Fruit fly (Drosophila melanogaster) whole organism, embryonic: ENCODE results near the gene BOD1.
A peak's percentile ranks its signal among the peaks of the same experiment; 100 is the strongest.

Source experiments
- Atf3 ChIP-seq: fragments of 200-800 bp; sonication (Bioruptor generic); optimal IDR thresholded peaks from 3 replicates; lab custom pipeline; 2016; ENCODE audit warnings: missing biosample characterization, missing genetic modification characterization
- Blimp-1 ChIP-seq: fragments of 200-800 bp; sonication (Bioruptor generic); optimal IDR thresholded peaks from 3 replicates; lab custom pipeline; 2018; ENCODE audit warnings: missing biosample characterization, missing genetic modification characterization, mild to moderate bottlenecking, moderate library complexity, missing genetic modification reagents
- CG10147 ChIP-seq: fragments of 200-800 bp; sonication (Bioruptor generic); optimal IDR thresholded peaks from 2 replicates; lab custom pipeline; 2019; ENCODE audit warnings: missing biosample characterization, mild to moderate bottlenecking, missing genetic modification characterization, moderate library complexity
- CG10274 ChIP-seq: fragments of 200-800 bp; sonication (Bioruptor generic); optimal IDR thresholded peaks from 3 replicates; lab custom pipeline; 2017; ENCODE audit warnings: missing biosample characterization, mild to moderate bottlenecking, missing genetic modification characterization
- CG10431 ChIP-seq: fragments of 200-800 bp; sonication (Bioruptor generic); optimal IDR thresholded peaks from 3 replicates; lab custom pipeline; 2018; ENCODE audit warnings: missing biosample characterization, mild to moderate bottlenecking, missing genetic modification characterization
- CG10462 ChIP-seq: fragments of 200-800 bp; sonication (Bioruptor generic); optimal IDR thresholded peaks from 2 replicates; lab custom pipeline; 2016; ENCODE audit warnings: missing biosample characterization, missing genetic modification characterization
- CG10565 ChIP-seq: fragments of 200-800 bp; sonication (Bioruptor generic); optimal IDR thresholded peaks from 3 replicates; lab custom pipeline; 2016; ENCODE audit warnings: missing biosample characterization, mild to moderate bottlenecking, missing genetic modification characterization
- CG10654 ChIP-seq: fragments of 200-800 bp; sonication (Bioruptor generic); optimal IDR thresholded peaks from 2 replicates; lab custom pipeline; 2016; ENCODE audit warnings: missing biosample characterization, missing genetic modification characterization
- CG11247 ChIP-seq: fragments of 200-800 bp; sonication (Bioruptor generic); IDR thresholded peaks from 2 replicates; pipeline ENCODE4 v1.3.6; 2022; ENCODE audit warnings: missing biosample characterization, missing genetic modification characterization
- CG12236 ChIP-seq: fragments of 200-800 bp; sonication (Bioruptor generic); optimal IDR thresholded peaks from 2 replicates; lab custom pipeline; 2016; ENCODE audit warnings: missing biosample characterization, missing genetic modification characterization
- CG17186 ChIP-seq: fragments of 200-800 bp; sonication (Bioruptor generic); optimal IDR thresholded peaks from 3 replicates; lab custom pipeline; 2017; ENCODE audit warnings: missing biosample characterization, missing genetic modification reagents, missing genetic modification characterization
- CG17328 ChIP-seq: fragments of 200-800 bp; sonication (Bioruptor generic); IDR thresholded peaks from 2 replicates; pipeline ENCODE4 v1.3.6; 2022; ENCODE audit warnings: missing biosample characterization, missing genetic modification characterization
- CG17912 ChIP-seq: fragments of 200-800 bp; sonication (Bioruptor generic); optimal IDR thresholded peaks from 2 replicates; lab custom pipeline; 2018; ENCODE audit warnings: missing biosample characterization, mild to moderate bottlenecking, missing genetic modification characterization
- CG30020 ChIP-seq: fragments of 200-800 bp; optimal IDR thresholded peaks from 2 replicates; lab custom pipeline; 2019; ENCODE audit warnings: missing biosample characterization, mild to moderate bottlenecking, missing genetic modification characterization, moderate library complexity
- CG31388 ChIP-seq: fragments of 200-800 bp; sonication (Bioruptor generic); optimal IDR thresholded peaks from 2 replicates; lab custom pipeline; 2016; ENCODE audit warnings: missing biosample characterization, missing genetic modification characterization
- CG32772 ChIP-seq: fragments of 200-800 bp; sonication (Bioruptor generic); IDR thresholded peaks from 2 replicates; pipeline ENCODE4 v1.3.6; 2022; ENCODE audit warnings: missing biosample characterization, missing genetic modification characterization
- CG33213 ChIP-seq: fragments of 200-800 bp; sonication (Bioruptor generic); optimal IDR thresholded peaks from 3 replicates; lab custom pipeline; 2016; ENCODE audit warnings: missing biosample characterization, missing genetic modification characterization
- CG3407 ChIP-seq: fragments of 200-800 bp; sonication (Bioruptor generic); optimal IDR thresholded peaks from 2 replicates; lab custom pipeline; 2018; ENCODE audit warnings: missing biosample characterization, mild to moderate bottlenecking, missing genetic modification characterization
- CG3838 ChIP-seq: fragments of 200-800 bp; sonication (Bioruptor generic); optimal IDR thresholded peaks from 3 replicates; lab custom pipeline; 2016; ENCODE audit warnings: missing biosample characterization, missing genetic modification characterization
- CG43689 ChIP-seq: fragments of 200-800 bp; sonication (Bioruptor generic); IDR thresholded peaks from 2 replicates; pipeline ENCODE4 v1.3.6; 2022; ENCODE audit warnings: missing biosample characterization, missing genetic modification characterization
- CG4424 ChIP-seq: fragments of 200-800 bp; sonication (Bioruptor generic); optimal IDR thresholded peaks from 3 replicates; lab custom pipeline; 2016; ENCODE audit warnings: missing biosample characterization, missing genetic modification characterization
- CG7839 ChIP-seq: fragments of 200-800 bp; sonication (Bioruptor generic); optimal IDR thresholded peaks from 3 replicates; lab custom pipeline; 2018; ENCODE audit warnings: missing biosample characterization, mild to moderate bottlenecking, missing genetic modification characterization, moderate library complexity
- CG8388 ChIP-seq: fragments of 200-800 bp; sonication (Bioruptor generic); optimal IDR thresholded peaks from 2 replicates; lab custom pipeline; 2019; ENCODE audit warnings: missing biosample characterization, mild to moderate bottlenecking, missing genetic modification characterization, moderate library complexity
- CG8478 ChIP-seq: fragments of >200 bp; optimal IDR thresholded peaks from 2 replicates; lab custom pipeline; 2018
- CG8765 ChIP-seq: fragments of 200-800 bp; sonication (Bioruptor generic); IDR thresholded peaks from 2 replicates; pipeline ENCODE4 v1.3.6; 2022; ENCODE audit warnings: missing biosample characterization, missing genetic modification characterization
- CG9817 ChIP-seq: fragments of 200-800 bp; sonication (Bioruptor generic); optimal IDR thresholded peaks from 2 replicates; lab custom pipeline; 2018; ENCODE audit warnings: missing biosample characterization, mild to moderate bottlenecking, missing genetic modification characterization, moderate library complexity
- Camta ChIP-seq: fragments of 200-800 bp; sonication (Bioruptor generic); optimal IDR thresholded peaks from 2 replicates; lab custom pipeline; 2016; ENCODE audit warnings: missing biosample characterization, missing genetic modification characterization
- Gsc ChIP-seq: fragments of 200-800 bp; sonication (Bioruptor generic); IDR thresholded peaks from 2 replicates; pipeline ENCODE4 v1.3.6; 2022; ENCODE audit warnings: missing biosample characterization, missing genetic modification characterization
- H15 ChIP-seq: fragments of 200-800 bp; sonication (Bioruptor generic); IDR thresholded peaks from 3 replicates; pipeline ENCODE4 v1.3.6; 2022; ENCODE audit warnings: missing biosample characterization, missing genetic modification characterization
- HLH4C ChIP-seq: fragments of 200-800 bp; sonication (Bioruptor generic); IDR thresholded peaks from 3 replicates; pipeline ENCODE4 v1.3.6; 2022; ENCODE audit warnings: missing biosample characterization, missing genetic modification characterization; ENCODE audit not compliant: partially characterized antibody
- HLHmδ ChIP-seq: fragments of 200-800 bp; sonication (Bioruptor generic); optimal IDR thresholded peaks from 2 replicates; lab custom pipeline; 2018; ENCODE audit warnings: missing biosample characterization, mild to moderate bottlenecking, missing genetic modification characterization, moderate library complexity
- HmgD ChIP-seq: fragments of 200-800 bp; sonication (Bioruptor generic); optimal IDR thresholded peaks from 3 replicates; lab custom pipeline; 2016; ENCODE audit warnings: missing biosample characterization, missing genetic modification characterization
- Mad ChIP-seq: fragments of 200-800 bp; sonication (Bioruptor generic); optimal IDR thresholded peaks from 2 replicates; lab custom pipeline; 2016; ENCODE audit warnings: missing biosample characterization, missing genetic modification characterization
- Myb ChIP-seq: fragments of 200-800 bp; sonication (Bioruptor generic); optimal IDR thresholded peaks from 2 replicates; lab custom pipeline; 2016; ENCODE audit warnings: missing biosample characterization, missing genetic modification characterization
- ap ChIP-seq: fragments of 200-800 bp; sonication (Bioruptor generic); IDR thresholded peaks from 2 replicates; pipeline ENCODE4 v1.3.6; 2022; ENCODE audit warnings: missing biosample characterization, missing genetic modification characterization
- bigmax ChIP-seq: fragments of 200-800 bp; sonication (Bioruptor generic); optimal IDR thresholded peaks from 2 replicates; lab custom pipeline; 2018; ENCODE audit warnings: missing biosample characterization, mild to moderate bottlenecking, missing genetic modification characterization
- br ChIP-seq: fragments of >200 bp; optimal IDR thresholded peaks from 2 replicates; lab custom pipeline; 2017
- ci ChIP-seq: fragments of 200-800 bp; sonication (Bioruptor generic); IDR thresholded peaks from 3 replicates; pipeline ENCODE4 v1.3.6; 2022; ENCODE audit warnings: missing biosample characterization, missing genetic modification characterization
- crc ChIP-seq: fragments of 200-800 bp; sonication (Bioruptor generic); optimal IDR thresholded peaks from 2 replicates; lab custom pipeline; 2016; ENCODE audit warnings: missing biosample characterization, missing genetic modification characterization
- disco-r ChIP-seq: fragments of 200-800 bp; sonication (Bioruptor generic); optimal IDR thresholded peaks from 2 replicates; lab custom pipeline; 2016; ENCODE audit warnings: missing biosample characterization, missing genetic modification characterization
- fd3F ChIP-seq: fragments of 200-800 bp; sonication (Bioruptor generic); optimal IDR thresholded peaks from 2 replicates; lab custom pipeline; 2018; ENCODE audit warnings: missing biosample characterization, mild to moderate bottlenecking, missing genetic modification characterization, moderate library complexity
- gsb ChIP-seq: fragments of 200-800 bp; sonication (Bioruptor generic); IDR thresholded peaks from 2 replicates; pipeline ENCODE4 v1.3.6; 2022; ENCODE audit warnings: missing biosample characterization, missing genetic modification characterization
- hbn ChIP-seq: fragments of 200-800 bp; sonication (Bioruptor generic); IDR thresholded peaks from 2 replicates; pipeline ENCODE4 v1.3.6; 2022; ENCODE audit warnings: missing biosample characterization, missing genetic modification characterization; ENCODE audit not compliant: partially characterized antibody
- hkb ChIP-seq, 2 experiments: fragments of 200-800 bp in 1 of 2; fragments of >200 bp in 1 of 2; sonication (Bioruptor generic) in 1 of 2; IDR thresholded peaks in 1 of 2; optimal IDR thresholded peaks in 1 of 2; 2 replicates each; pipeline versions ENCODE4 v1.3.6 to Lab custom; 2017 to 2022; ENCODE audit warnings: missing biosample characterization in 1 of 2, missing genetic modification characterization in 1 of 2
- jigr1 ChIP-seq: fragments of 200-800 bp; sonication (Bioruptor generic); IDR thresholded peaks from 3 replicates; pipeline ENCODE4 v1.3.6; 2022; ENCODE audit warnings: missing biosample characterization, missing genetic modification characterization
- klu ChIP-seq: fragments of 200-800 bp; sonication (Bioruptor generic); IDR thresholded peaks from 2 replicates; pipeline ENCODE4 v1.3.6; 2022; ENCODE audit warnings: missing biosample characterization, missing genetic modification characterization
- prd ChIP-seq, 3 experiments: fragments of >200 bp in 2 of 3; fragments of 200-800 bp in 1 of 3; sonication (Bioruptor generic) in 1 of 3; optimal IDR thresholded peaks in 2 of 3; IDR thresholded peaks in 1 of 3; 2 replicates in 2 of 3; 3 replicates in 1 of 3; pipeline versions ENCODE4 v1.3.6 to Lab custom; 2017 to 2022; ENCODE audit warnings: missing biosample characterization in 1 of 3, missing genetic modification characterization in 1 of 3
- shn ChIP-seq: fragments of 200-800 bp; sonication (Bioruptor generic); optimal IDR thresholded peaks from 3 replicates; lab custom pipeline; 2016; ENCODE audit warnings: missing biosample characterization, missing genetic modification characterization
- slou ChIP-seq: fragments of 200-800 bp; sonication (Bioruptor generic); optimal IDR thresholded peaks from 3 replicates; lab custom pipeline; 2016; ENCODE audit warnings: missing biosample characterization, missing genetic modification characterization
- slp2 ChIP-seq: fragments of 200-800 bp; sonication (Bioruptor generic); optimal IDR thresholded peaks from 2 replicates; lab custom pipeline; 2016; ENCODE audit warnings: missing biosample characterization, missing genetic modification characterization
- unc-4 ChIP-seq: fragments of 200-800 bp; sonication (Bioruptor generic); IDR thresholded peaks from 2 replicates; pipeline ENCODE4 v1.3.6; 2022; ENCODE audit warnings: missing biosample characterization, missing genetic modification characterization; ENCODE audit not compliant: partially characterized antibody

Gene BOD1

dm6 chr3R:27948421-27948906, 10.4 kb downstream of the BOD1 start, which contains the start of gene Gp93 (continued):
- no peak for TF ChIP-seq hbn
- TF ChIP-seq CG10654 (GFP tag; lab: Kevin White, UChicago) = no peak
- TF ChIP-seq CG10147 (GFP tag; lab: Kevin White, UChicago) = no peak
- TF ChIP-seq Blimp-1 (GFP tag; lab: Kevin White, UChicago) = no peak
- no peak for TF ChIP-seq CG3407 (GFP tag; lab: Kevin White, UChicago)
- no peak for TF ChIP-seq jigr1
- TF ChIP-seq hkb (optimal IDR thresholded peaks at IDR 0.05; lab: Kevin White, UChicago) = no peak
- no peak for TF ChIP-seq hkb (GFP tag; IDR thresholded peaks at IDR 0.05; lab: Robert Waterston, UW)
- TF ChIP-seq prd (optimal IDR thresholded peaks at IDR 0.05; lab: Kevin White, UChicago) = no peak
- TF ChIP-seq prd (GFP tag; IDR thresholded peaks at IDR 0.05; lab: Robert Waterston, UW) = peak; percentile 80
- TF ChIP-seq Myb (GFP tag; lab: Kevin White, UChicago) = no peak
- no peak for TF ChIP-seq shn (GFP tag; lab: Kevin White, UChicago)
- TF ChIP-seq CG43689 (GFP tag; lab: Robert Waterston, UW) = no peak
- TF ChIP-seq Mad = no peak
- TF ChIP-seq Camta (GFP tag; lab: Kevin White, UChicago) = peak; percentile 21
- TF ChIP-seq bigmax = peak; percentile 71
- peak; percentile 34; the same call in 1 of the 2 replicates for TF ChIP-seq CG8765 (GFP tag; lab: Robert Waterston, UW)
- TF ChIP-seq HLH4C = no peak; the same call in 2 of the 3 replicates
- no peak for TF ChIP-seq disco-r (GFP tag; lab: Kevin White, UChicago)
- no peak for TF ChIP-seq crc (GFP tag; lab: Kevin White, UChicago)
- peak; percentile 42 for TF ChIP-seq fd3F
- no peak for TF ChIP-seq CG10431 (GFP tag; lab: Kevin White, UChicago)
- TF ChIP-seq CG7839 (tag; lab: Kevin White, UChicago) = peak; percentile 76
- peak; percentile 45; the same call in 1 of the 3 replicates for TF ChIP-seq H15 (GFP tag; lab: Robert Waterston, UW)
- TF ChIP-seq ap (GFP tag; lab: Robert Waterston, UW) = no peak
- peak; percentile 4 for TF ChIP-seq HmgD (GFP tag; lab: Kevin White, UChicago)
- TF ChIP-seq CG3838 (GFP tag; lab: Kevin White, UChicago) = no peak
- no peak for TF ChIP-seq CG33213 (GFP tag; lab: Kevin White, UChicago)
- TF ChIP-seq CG8478 (lab: Kevin White, UChicago) = no peak
- TF ChIP-seq unc-4 (GFP tag; lab: Robert Waterston, UW) = no peak
- peak; percentile 53 for TF ChIP-seq CG10462 (GFP tag; lab: Kevin White, UChicago)
- peak; percentile 47 for TF ChIP-seq CG30020 (tag; lab: Kevin White, UChicago)
- TF ChIP-seq CG10274 (GFP tag; lab: Kevin White, UChicago) = no peak
- peak; percentile 46 for TF ChIP-seq CG9817 (tag; lab: Kevin White, UChicago)
- TF ChIP-seq CG11247 (GFP tag; lab: Robert Waterston, UW) = peak; percentile 64
- TF ChIP-seq Gsc (GFP tag; lab: Robert Waterston, UW) = no peak
- no peak for TF ChIP-seq CG12236
- peak; percentile 74 for TF ChIP-seq CG32772
- peak; percentile 13 for TF ChIP-seq slp2 (GFP tag; lab: Kevin White, UChicago)
- peak; percentile 67; the same call in 1 of the 2 replicates for TF ChIP-seq CG17328 (GFP tag; lab: Robert Waterston, UW)
- TF ChIP-seq Atf3 = peak; percentile 9
- peak; percentile 12 for TF ChIP-seq slou (GFP tag; lab: Kevin White, UChicago)
- TF ChIP-seq HLHmδ (GFP tag; lab: Kevin White, UChicago) = peak; percentile 46
- TF ChIP-seq CG4424 = peak; percentile 50
- peak; percentile 19; the same call in 1 of the 2 replicates for TF ChIP-seq klu (GFP tag; lab: Robert Waterston, UW)
- peak; percentile 76; the same call in 2 of the 3 replicates for TF ChIP-seq ci (GFP tag; lab: Robert Waterston, UW)
- no peak for TF ChIP-seq gsb
- no peak for TF ChIP-seq CG10565
- no peak for TF ChIP-seq CG17186 (GFP tag; lab: Kevin White, UChicago)
- no peak for TF ChIP-seq CG17912
- TF ChIP-seq CG31388 (GFP tag; lab: Kevin White, UChicago) = no peak
- peak; percentile 31 for TF ChIP-seq CG8388 (GFP tag; lab: Kevin White, UChicago)
- no peak for TF ChIP-seq br
